Worm (Caenorhabditis elegans): ENCODE measurements around the gene str-8.
"Not testable (repeated sequence)": the region's sequence is repeated elsewhere in the genome, so short reads cannot be mapped to it uniquely, and the experiment has no call there.

str-8 gene

ce11 chrV:15754731-15755130 is at the start of gene str-8:
Gene str-8, plus strand, starts transcription at chrV:15755031.
- not testable (repeated sequence) for TF ChIP-seq pros-1 (tag; optimal IDR thresholded peaks at IDR 0.05); unc-3 (GFP tag; conservative IDR thresholded peaks at IDR 0.05); unc-3 (tag; optimal IDR thresholded peaks at IDR 0.05); elt-4 (tag; optimal IDR thresholded peaks at IDR 0.05)

ce11 chrV:15707982-15708381 is 46.8 kb upstream of the str-8 start:
- TF ChIP-seq hlh-30 (tag; optimal IDR thresholded peaks at IDR 0.05; ENCODE audit: insufficient read depth) (no peak), nhr-11 (tag; optimal IDR thresholded peaks at IDR 0.05) (no peak), ceh-14 (tag; optimal IDR thresholded peaks at IDR 0.05) (no peak), elt-2 (tag; optimal IDR thresholded peaks at IDR 0.05) (no peak), F13H6.1 (tag; optimal IDR thresholded peaks at IDR 0.05) (no peak), syd-9 (tag; optimal IDR thresholded peaks at IDR 0.05) (no peak), che-1 (tag; optimal IDR thresholded peaks at IDR 0.05) (no peak), dmd-4 (tag; optimal IDR thresholded peaks at IDR 0.05; ENCODE audit: borderline replicate concordance) (no peak), ahr-1 (tag; optimal IDR thresholded peaks at IDR 0.05) (no peak), ceh-18 (tag; optimal IDR thresholded peaks at IDR 0.05) (no peak), ztf-16 (tag; optimal IDR thresholded peaks at IDR 0.05) (no peak), ceh-2 (tag; optimal IDR thresholded peaks at IDR 0.05) (no peak), ceh-9 (tag; optimal IDR thresholded peaks at IDR 0.05) (no peak), unc-3 (GFP tag; conservative IDR thresholded peaks at IDR 0.05) (no peak), unc-3 (tag; optimal IDR thresholded peaks at IDR 0.05) (no peak), dve-1 (tag; optimal IDR thresholded peaks at IDR 0.05) (no peak), T23F11.4 (GFP tag; optimal IDR thresholded peaks at IDR 0.05) (no peak)

- no peak for TF ChIP-seq ceh-45 (GFP tag; IDR thresholded peaks at IDR 0.05)
- TF ChIP-seq ceh-30 (tag; optimal IDR thresholded peaks at IDR 0.05): no peak
- TF ChIP-seq pros-1 (tag; optimal IDR thresholded peaks at IDR 0.05): no peak
- TF ChIP-seq unc-42 (tag; optimal IDR thresholded peaks at IDR 0.05): no peak
- TF ChIP-seq ceh-31 (tag; optimal IDR thresholded peaks at IDR 0.05): no peak
- TF ChIP-seq hlh-15 (tag; optimal IDR thresholded peaks at IDR 0.05): no peak
- no peak for TF ChIP-seq fkh-10 (GFP tag; optimal IDR thresholded peaks at IDR 0.05)
- no peak for TF ChIP-seq ceh-2 (tag; optimal IDR thresholded peaks at IDR 0.05)
- no peak for TF ChIP-seq ztf-16 (tag; optimal IDR thresholded peaks at IDR 0.05)
- no peak for TF ChIP-seq dve-1 (tag; optimal IDR thresholded peaks at IDR 0.05)
- TF ChIP-seq ref-2 (tag; optimal IDR thresholded peaks at IDR 0.05): no peak
- TF ChIP-seq zip-5 (tag; optimal IDR thresholded peaks at IDR 0.05): no peak
- TF ChIP-seq lin-11 (tag; optimal IDR thresholded peaks at IDR 0.05): no peak
- TF ChIP-seq npax-4 (tag; optimal IDR thresholded peaks at IDR 0.05): no peak
- no peak for TF ChIP-seq syd-9 (tag; optimal IDR thresholded peaks at IDR 0.05)
These were observed 44.4 kb upstream of the str-8 start, which contains the start of gene Y6E2A.1 for ce11 chrV:15710401-15710800. Gene Y6E2A.1, minus strand, starts transcription at chrV:15710501.

ce11 chrV:15711898-15712297 is 42.9 kb upstream of the str-8 start, which contains the start of gene str-101:
Gene str-101, minus strand, starts transcription at chrV:15711998.
- no peak for TF ChIP-seq fkh-10 (GFP tag; optimal IDR thresholded peaks at IDR 0.05)
- TF ChIP-seq ceh-48 (tag; optimal IDR thresholded peaks at IDR 0.05): no peak
- TF ChIP-seq gmeb-2 (tag; optimal IDR thresholded peaks at IDR 0.05): no peak
- no peak for TF ChIP-seq fkh-6 (tag; optimal IDR thresholded peaks at IDR 0.05)
- TF ChIP-seq K09A11.1 (tag; optimal IDR thresholded peaks at IDR 0.05; ENCODE audit: insufficient read depth): no peak

ce11 chrV:15712385-15712784 is 42.4 kb upstream of the str-8 start:
- TF ChIP-seq ama-1 (optimal IDR thresholded peaks at IDR 0.05) (no peak), unc-86 (tag; optimal IDR thresholded peaks at IDR 0.05) (no peak), fax-1 (tag; optimal IDR thresholded peaks at IDR 0.05) (no peak), unc-42 (tag; optimal IDR thresholded peaks at IDR 0.05) (no peak), ets-4 (tag; optimal IDR thresholded peaks at IDR 0.05) (no peak)
